Fruit fly (Drosophila melanogaster): ENCODE data around the gene TyrRS.

dm6 chr3L:16429451-16429850 is 10.3 kb upstream of the TyrRS start:
- TF ChIP-seq salr (GFP tag; optimal IDR thresholded peaks at IDR 0.05) (no peak), CG8319 (GFP tag; optimal IDR thresholded peaks at IDR 0.05) (no peak), Hr39 (GFP tag; optimal IDR thresholded peaks at IDR 0.05) (no peak), Eip78C (GFP tag) (no peak), Ets21C (GFP tag; optimal IDR thresholded peaks at IDR 0.05) (no peak), CG6808 (GFP tag; optimal IDR thresholded peaks at IDR 0.05) (no peak), CG31627 (GFP tag; optimal IDR thresholded peaks at IDR 0.05) (no peak), fd59A (GFP tag; optimal IDR thresholded peaks at IDR 0.05) (no peak)
